Worm (Caenorhabditis elegans): Measurements from ENCODE around the gene F08F1.4.
A peak's percentile ranks its signal among the peaks of the same experiment; 100 is the strongest.

F08F1.4 gene

ce11 chrX:8368210-8368609, 45.0 kb upstream of the F08F1.4 start (continued):
- TF ChIP-seq nhr-111 (GFP tag; optimal IDR thresholded peaks at IDR 0.05), result no peak
- no peak for TF ChIP-seq Y48G9A.11 (GFP tag; IDR thresholded peaks at IDR 0.05)
- no peak for TF ChIP-seq madf-5 (GFP tag; IDR thresholded peaks at IDR 0.05)
- TF ChIP-seq hlh-11 (tag; optimal IDR thresholded peaks at IDR 0.05), result peak; percentile 89
- no peak for TF ChIP-seq nhr-76 (tag; optimal IDR thresholded peaks at IDR 0.05)
- TF ChIP-seq T20F7.1 (GFP tag; optimal IDR thresholded peaks at IDR 0.05), result no peak
- TF ChIP-seq jun-1 (tag; optimal IDR thresholded peaks at IDR 0.05), result no peak
- TF ChIP-seq lin-29 (GFP tag; IDR thresholded peaks at IDR 0.05), result no peak
- TF ChIP-seq fos-1 (tag; optimal IDR thresholded peaks at IDR 0.05), result no peak
- no peak for TF ChIP-seq ceh-62 (tag; optimal IDR thresholded peaks at IDR 0.05)
- no peak for TF ChIP-seq attf-4 (tag; optimal IDR thresholded peaks at IDR 0.05)
- no peak for TF ChIP-seq daf-8 (GFP tag; IDR thresholded peaks at IDR 0.05)
- no peak for TF ChIP-seq mdt-29 (GFP tag; IDR thresholded peaks at IDR 0.05)

- TF ChIP-seq lsy-2 (tag; optimal IDR thresholded peaks at IDR 0.05) (no peak), R02D3.7 (tag; optimal IDR thresholded peaks at IDR 0.05) (no peak), php-3 (GFP tag; IDR thresholded peaks at IDR 0.05) (no peak), nhr-42 (GFP tag; IDR thresholded peaks at IDR 0.05) (no peak), F44E2.7 (GFP tag; IDR thresholded peaks at IDR 0.05) (no peak)
Measured at ce11 chrX:8371906-8372305, 41.3 kb upstream of the F08F1.4 start, which contains the start of gene nep-15. nep-15 (plus strand) TSS chrX:8372206.

- TF ChIP-seq vab-7 (GFP tag; IDR thresholded peaks at IDR 0.05), result no peak
- TF ChIP-seq dve-1 (tag; optimal IDR thresholded peaks at IDR 0.05; ENCODE audit: insufficient read depth), result peak; percentile 27
- no peak for TF ChIP-seq daf-12 (tag; optimal IDR thresholded peaks at IDR 0.05)
- TF ChIP-seq dmd-6 (GFP tag; IDR thresholded peaks at IDR 0.05), result peak; percentile 38; the same call in 1 of the 2 replicates
- peak in 1 of 2 experiments; percentile 39 for TF ChIP-seq mdl-1 (tag; optimal IDR thresholded peaks at IDR 0.05)
- TF ChIP-seq mep-1 (tag; optimal IDR thresholded peaks at IDR 0.05), result peak; percentile 67
- TF ChIP-seq madf-5 (GFP tag; IDR thresholded peaks at IDR 0.05), result no peak
- TF ChIP-seq dmd-9 (GFP tag; IDR thresholded peaks at IDR 0.05), result no peak
- TF ChIP-seq hmg-1.1 (GFP tag; IDR thresholded peaks at IDR 0.05), result peak; percentile 57; the same call in 1 of the 2 replicates
- 0 out of 2 replicates have a peak, but pooled peaks have one; percentile 22 for TF ChIP-seq arid-1 (GFP tag; conservative IDR thresholded peaks at IDR 0.05)
- TF ChIP-seq unc-62 (GFP tag; optimal IDR thresholded peaks at IDR 0.05 in 1 of 2), result peak in 1 of 2 experiments; percentile 24
- TF ChIP-seq unc-62 (tag; optimal IDR thresholded peaks at IDR 0.05), result no peak
- TF ChIP-seq fkh-10 (GFP tag; optimal IDR thresholded peaks at IDR 0.05), result peak; percentile 68
- no peak for TF ChIP-seq duxl-1 (tag; optimal IDR thresholded peaks at IDR 0.05; ENCODE audit: poor library complexity)
- no peak for TF ChIP-seq nhr-102 (tag; optimal IDR thresholded peaks at IDR 0.05)
- TF ChIP-seq aha-1 (tag), result peak; percentile 79
- peak; percentile 40 for TF ChIP-seq mes-2 (tag; optimal IDR thresholded peaks at IDR 0.05; ENCODE audit: poor library complexity, severe bottlenecking)
- no peak for TF ChIP-seq F10B5.3 (tag; optimal IDR thresholded peaks at IDR 0.05)
- peak in 1 of 2 experiments; percentile 41 for TF ChIP-seq hif-1 (tag; optimal IDR thresholded peaks at IDR 0.05)
- TF ChIP-seq ces-1 (GFP tag; optimal IDR thresholded peaks at IDR 0.05), result peak; percentile 0
- no peak for TF ChIP-seq Y5F2A.4 (GFP tag; optimal IDR thresholded peaks at IDR 0.05)
- TF ChIP-seq ctbp-1 (GFP tag; IDR thresholded peaks at IDR 0.05), result 0 out of 2 replicates have a peak, but pooled peaks have one; percentile 23
- no peak for TF ChIP-seq lin-38 (GFP tag; IDR thresholded peaks at IDR 0.05)
- TF ChIP-seq F26F4.8 (GFP tag; conservative IDR thresholded peaks at IDR 0.05), result no peak
- TF ChIP-seq cey-2 (tag; optimal IDR thresholded peaks at IDR 0.05; ENCODE audit: borderline replicate concordance, insufficient read depth), result no peak
- TF ChIP-seq pqm-1 (tag; optimal IDR thresholded peaks at IDR 0.05), result no peak
- TF ChIP-seq lsy-2 (tag; optimal IDR thresholded peaks at IDR 0.05), result peak in 1 of 2 experiments; percentile 51
- no peak for TF ChIP-seq snpc-1.2 (GFP tag; IDR thresholded peaks at IDR 0.05)
- TF ChIP-seq rbr-2 (tag; optimal IDR thresholded peaks at IDR 0.05), result peak; percentile 50
- TF ChIP-seq hlh-30 (tag; optimal IDR thresholded peaks at IDR 0.05; ENCODE audit: insufficient read depth), result peak; percentile 61
- TF ChIP-seq hlh-11 (tag; optimal IDR thresholded peaks at IDR 0.05), result peak; percentile 21
Measured at ce11 chrX:8378312-8378711, 34.9 kb upstream of the F08F1.4 start, which contains the start of gene tbc-18. tbc-18 (plus strand) TSS chrX:8378557.

Data from whole organism, L4 larva.